Fruit fly (Drosophila melanogaster): ENCODE data around the gene Cp7Fc.

Cp7Fc gene

DNA sequence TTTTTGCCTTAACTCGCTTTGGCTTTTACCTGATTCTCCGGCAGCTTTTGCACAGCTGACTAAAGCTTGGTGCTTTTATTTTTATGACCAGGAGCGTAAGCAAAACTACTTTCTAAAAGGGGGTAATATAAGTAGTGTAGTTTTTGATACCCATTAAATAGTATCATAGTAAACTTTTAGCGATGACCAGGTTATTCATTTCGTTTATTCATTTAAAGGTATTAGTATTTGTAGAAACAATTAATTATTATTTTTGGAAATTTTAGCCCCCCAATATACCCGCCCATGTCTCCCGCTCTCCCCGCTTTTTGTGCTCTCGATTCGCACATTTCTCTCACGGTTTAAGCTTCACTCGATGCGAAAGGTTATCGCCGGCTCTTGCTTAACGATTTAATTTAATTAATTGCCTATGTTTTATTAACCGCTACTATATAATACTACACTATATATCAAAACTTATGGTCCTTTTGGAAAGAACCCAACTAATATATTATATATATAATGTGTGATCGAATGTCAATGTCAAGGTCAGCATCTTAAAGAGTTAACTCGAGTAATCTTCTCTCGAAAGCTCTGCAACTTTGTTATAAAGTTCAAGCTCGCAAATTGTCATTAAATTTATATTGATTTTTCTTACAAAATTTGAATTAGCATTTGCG is 12.4 kb upstream of the Cp7Fc start, which contains the start of gene Sptr (continued):
- TF ChIP-seq CG1024 (GFP tag; IDR thresholded peaks at IDR 0.05) (peak; percentile 69), CG15514 (GFP tag; optimal IDR thresholded peaks at IDR 0.05) (peak; percentile 85), CG8290 (GFP tag; optimal IDR thresholded peaks at IDR 0.05) (peak; percentile 20), CG8290 (tag; optimal IDR thresholded peaks at IDR 0.05) (peak in 1 of 2 experiments; percentile 80), hkb (optimal IDR thresholded peaks at IDR 0.05) (no peak), hkb (GFP tag; IDR thresholded peaks at IDR 0.05) (peak; percentile 94), hb (GFP tag; IDR thresholded peaks at IDR 0.05; ENCODE audit: partially characterized antibody) (no peak), CG6683 (GFP tag; optimal IDR thresholded peaks at IDR 0.05) (peak; percentile 79), BEAF-32 (GFP tag; optimal IDR thresholded peaks at IDR 0.05) (no peak), D (optimal IDR thresholded peaks at IDR 0.05) (no peak), D (GFP tag; optimal IDR thresholded peaks at IDR 0.05) (peak; percentile 57), CG2129 (GFP tag; IDR thresholded peaks at IDR 0.05; ENCODE audit: partially characterized antibody) (no peak), Dad (GFP tag; optimal IDR thresholded peaks at IDR 0.05) (peak; percentile 66), B-H1 (GFP tag; IDR thresholded peaks at IDR 0.05) (peak; percentile 81), lab (GFP tag; optimal IDR thresholded peaks at IDR 0.05) (peak; percentile 96), CG14965 (GFP tag; optimal IDR thresholded peaks at IDR 0.05; ENCODE audit: borderline replicate concordance) (no peak), NK7.1 (GFP tag; optimal IDR thresholded peaks at IDR 0.05) (peak; percentile 49), CG30431 (GFP tag; optimal IDR thresholded peaks at IDR 0.05) (peak; percentile 33), Kr (GFP tag; optimal IDR thresholded peaks at IDR 0.05) (no peak), tap (tag; optimal IDR thresholded peaks at IDR 0.05) (peak; percentile 86), CG3407 (GFP tag; optimal IDR thresholded peaks at IDR 0.05) (peak; percentile 39), CG9817 (tag; optimal IDR thresholded peaks at IDR 0.05) (peak; percentile 86), CG14710 (tag; optimal IDR thresholded peaks at IDR 0.05) (peak; percentile 38), maf-S (GFP tag; optimal IDR thresholded peaks at IDR 0.05) (peak; percentile 62), CG33213 (GFP tag; optimal IDR thresholded peaks at IDR 0.05) (peak; percentile 62), CG1602 (GFP tag; optimal IDR thresholded peaks at IDR 0.05) (peak; percentile 74), CG31388 (GFP tag; optimal IDR thresholded peaks at IDR 0.05) (peak; percentile 22), sim (GFP tag; IDR thresholded peaks at IDR 0.05) (peak; percentile 29; the same call in 1 of the 2 replicates), gce (GFP tag; IDR thresholded peaks at IDR 0.05) (peak; percentile 78; the same call in 2 of the 3 replicates), CG4404 (GFP tag; IDR thresholded peaks at IDR 0.05) (peak; percentile 65), otp (GFP tag; IDR thresholded peaks at IDR 0.05) (peak; percentile 83), sqz (GFP tag; optimal IDR thresholded peaks at IDR 0.05) (no peak), Max (GFP tag; optimal IDR thresholded peaks at IDR 0.05) (peak; percentile 67), CG12219 (GFP tag; optimal IDR thresholded peaks at IDR 0.05) (peak; percentile 76), CG4360 (GFP tag; IDR thresholded peaks at IDR 0.05) (peak; percentile 34; the same call in 1 of the 2 replicates), bcd (GFP tag; optimal IDR thresholded peaks at IDR 0.05) (peak; percentile 87), CG3995 (GFP tag; optimal IDR thresholded peaks at IDR 0.05) (peak; percentile 62), CG10543 (GFP tag; optimal IDR thresholded peaks at IDR 0.05) (peak; percentile 91), CG13624 (GFP tag; optimal IDR thresholded peaks at IDR 0.05) (peak; percentile 84), pan (optimal IDR thresholded peaks at IDR 0.05) (no peak), pan (GFP tag; optimal IDR thresholded peaks at IDR 0.05 in 1 of 2, IDR thresholded peaks at IDR 0.05 in 1 of 2) (peak in 1 of 2 experiments; percentile 94), crp (GFP tag; optimal IDR thresholded peaks at IDR 0.05) (peak in 1 of 2 experiments; percentile 69), CG13123 (GFP tag; optimal IDR thresholded peaks at IDR 0.05) (peak; percentile 38), CG11696 (GFP tag; IDR thresholded peaks at IDR 0.05) (peak; percentile 72), CG13287 (GFP tag; IDR thresholded peaks at IDR 0.05; ENCODE audit: partially characterized antibody) (0 out of 2 replicates have a peak, but pooled peaks have one; percentile 21), grau (tag; optimal IDR thresholded peaks at IDR 0.05) (peak; percentile 91), CG12236 (GFP tag; optimal IDR thresholded peaks at IDR 0.05) (no peak), CG12071 (GFP tag; optimal IDR thresholded peaks at IDR 0.05) (peak; percentile 73), Eip74EF (GFP tag; optimal IDR thresholded peaks at IDR 0.05) (peak in 1 of 2 experiments; percentile 82), sima (GFP tag; optimal IDR thresholded peaks at IDR 0.05) (peak; percentile 16)
